Fruit fly (Drosophila melanogaster): ENCODE measurements around the gene ham.

DNA sequence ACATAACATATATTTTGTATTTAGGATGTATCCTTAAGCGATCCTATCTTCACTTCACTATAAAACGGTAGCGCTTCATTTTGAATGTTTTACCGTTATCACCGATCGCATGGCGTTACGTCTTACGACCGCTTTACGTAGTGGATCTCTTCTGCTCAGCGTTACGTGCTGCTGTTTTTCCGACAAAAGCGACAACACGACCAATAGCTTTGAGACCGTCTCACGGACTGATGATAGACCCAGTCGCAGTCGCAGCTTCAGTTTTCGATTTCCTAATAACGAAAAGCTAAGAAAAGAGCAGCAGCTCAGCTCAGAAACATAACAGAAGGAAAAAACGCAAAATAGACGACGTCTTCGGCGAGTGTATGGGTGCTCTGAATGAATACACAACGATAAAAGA is 60.4 kb downstream of the ham start, which contains the start of gene CG10348:
- TF ChIP-seq CG8478 (optimal IDR thresholded peaks at IDR 0.05) (no peak), CTCF (optimal IDR thresholded peaks at IDR 0.05) (no peak)
